Comparison of ENCODE assay signal across 1 fruit fly cellular context in the genomic region with DNA sequence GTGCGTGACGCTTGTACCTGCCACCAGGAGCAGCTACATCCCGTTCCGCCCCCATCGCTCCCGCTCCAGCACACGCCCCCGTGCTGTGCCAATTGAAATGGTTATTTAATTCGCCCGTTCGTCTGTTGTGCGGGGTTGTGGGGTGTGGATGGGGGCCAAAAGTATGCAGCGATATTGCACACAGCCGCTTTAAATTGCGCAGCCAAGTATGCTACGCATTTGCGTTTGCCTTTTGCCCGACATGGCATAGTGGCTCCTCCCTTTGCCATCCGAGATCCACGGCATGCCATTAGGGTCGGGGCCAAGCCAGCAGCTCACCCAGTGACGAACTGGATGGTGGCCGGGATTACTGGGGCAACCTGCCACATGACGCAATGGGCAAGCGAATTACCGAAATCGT.
TF ChIP-seq lines count a peak whose summit lies in the region.

No protein-coding gene starts in this region.

TF ChIP-seq in whole organism, embryonic, 481 proteins besides CTCF, POLR2A, EP300 and RAD21 (continued from another document):
- TF ChIP-seq CG13287 (GFP tag; IDR thresholded peaks at IDR 0.05; lab: Robert Waterston, UW; ENCODE audit: partially characterized antibody) (0 out of 2 replicates have a peak, but pooled peaks have one; percentile 10), Opbp (GFP tag; IDR thresholded peaks at IDR 0.05; lab: Robert Waterston, UW; ENCODE audit: partially characterized antibody) (peak; percentile 43; the same call in 1 of the 3 replicates), CG9876 (GFP tag; optimal IDR thresholded peaks at IDR 0.05; lab: Kevin White, UChicago) (no peak), MBD-R2 (GFP tag; IDR thresholded peaks at IDR 0.05; lab: Robert Waterston, UW) (peak; percentile 12; the same call in 1 of the 2 replicates), CG11456 (GFP tag; IDR thresholded peaks at IDR 0.05; lab: Robert Waterston, UW) (0 out of 3 replicates have a peak, but pooled peaks have one; percentile 35)
TF ChIP-seq in whole organism, embryonic: peak in this region for 16.
